Worm (Caenorhabditis elegans) whole organism, early embryonic: ENCODE measurements around the gene Y47D3A.20.

Source experiments
- ama-1 ChIP-seq: fragments of 150-350 bp; optimal IDR thresholded peaks from 2 replicates; lab custom pipeline; 2014

The Y47D3A.20 gene

DNA sequence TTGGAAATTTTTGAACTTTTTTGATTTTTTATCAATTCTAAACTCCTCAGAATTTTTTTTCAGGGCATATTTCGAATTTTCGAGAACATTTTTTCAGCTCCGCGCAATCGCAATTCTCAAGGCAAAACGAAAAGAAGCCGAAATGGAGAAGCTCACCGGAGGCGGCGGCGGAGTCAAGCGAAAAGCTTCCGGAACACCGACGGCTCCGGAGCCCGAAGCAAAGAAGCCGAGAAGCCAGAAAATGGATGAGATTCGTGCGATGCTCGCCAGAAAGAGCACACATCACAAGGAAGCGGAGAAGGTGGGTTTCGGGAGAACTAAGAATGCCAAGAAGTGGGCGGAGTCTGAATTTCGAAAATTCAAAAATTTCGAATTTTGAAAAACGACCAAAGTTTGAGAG is 49.2 kb downstream of the Y47D3A.20 start:
- TF ChIP-seq ama-1 (lab: Kevin White, UChicago) = no peak
